Fruit fly (Drosophila melanogaster) whole organism, prepupa: ENCODE data around the gene CG4101.

Experiments
- Blimp-1 ChIP-seq: fragments of 200-800 bp; sonication (Bioruptor generic); optimal IDR thresholded peaks from 3 replicates; lab custom pipeline; 2017; ENCODE audit warnings: missing biosample characterization, missing genetic modification characterization, mild to moderate bottlenecking, moderate library complexity, missing genetic modification reagents
- CG10631 ChIP-seq: fragments of 200-800 bp; sonication (Bioruptor generic); optimal IDR thresholded peaks from 2 replicates; lab custom pipeline; 2016; ENCODE audit warnings: missing biosample characterization, missing genetic modification characterization
- CG10669 ChIP-seq: fragments of 200-800 bp; sonication (Bioruptor generic); optimal IDR thresholded peaks from 3 replicates; lab custom pipeline; 2018; ENCODE audit warnings: missing biosample characterization, mild to moderate bottlenecking, missing genetic modification characterization, moderate library complexity
- CG11762 ChIP-seq: fragments of 200-800 bp; sonication (Bioruptor generic); optimal IDR thresholded peaks from 3 replicates; lab custom pipeline; 2016; ENCODE audit warnings: missing biosample characterization, missing genetic modification characterization; ENCODE audit not compliant: insufficient read depth
- CG11902 ChIP-seq: fragments of 200-800 bp; sonication (Bioruptor generic); optimal IDR thresholded peaks from 3 replicates; lab custom pipeline; 2016; ENCODE audit warnings: missing biosample characterization, missing genetic modification characterization
- CG1621 ChIP-seq: fragments of 200-800 bp; sonication (Bioruptor generic); optimal IDR thresholded peaks from 3 replicates; lab custom pipeline; 2018; ENCODE audit warnings: missing biosample characterization, mild to moderate bottlenecking, missing genetic modification characterization
- CG16779 ChIP-seq: fragments of 200-800 bp; sonication (Bioruptor generic); optimal IDR thresholded peaks from 3 replicates; lab custom pipeline; 2017; ENCODE audit warnings: missing biosample characterization, mild to moderate bottlenecking, missing genetic modification characterization
- CG3032 ChIP-seq: fragments of 200-800 bp; optimal IDR thresholded peaks from 2 replicates; lab custom pipeline; 2019; ENCODE audit warnings: missing biosample characterization, mild to moderate bottlenecking, missing genetic modification characterization, moderate library complexity
- CG31627 ChIP-seq: fragments of 200-800 bp; sonication (Bioruptor generic); optimal IDR thresholded peaks from 3 replicates; lab custom pipeline; 2016; ENCODE audit warnings: missing biosample characterization, missing genetic modification characterization
- CG32006 ChIP-seq: fragments of 200-800 bp; sonication (Bioruptor generic); optimal IDR thresholded peaks from 3 replicates; lab custom pipeline; 2017; ENCODE audit warnings: missing biosample characterization, mild to moderate bottlenecking, missing genetic modification characterization
- CG34406 ChIP-seq: fragments of 200-800 bp; sonication (Bioruptor generic); optimal IDR thresholded peaks from 3 replicates; lab custom pipeline; 2016; ENCODE audit warnings: missing biosample characterization, missing genetic modification characterization
- CG3919 ChIP-seq: fragments of 200-800 bp; sonication (Bioruptor generic); optimal IDR thresholded peaks from 3 replicates; lab custom pipeline; 2016; ENCODE audit warnings: missing biosample characterization, missing genetic modification characterization
- CG6163 ChIP-seq: fragments of 200-800 bp; sonication (Bioruptor generic); IDR thresholded peaks from 3 replicates; pipeline ENCODE4 v1.3.6; 2022; ENCODE audit warnings: missing biosample characterization, missing genetic modification characterization
- CG6276 ChIP-seq: fragments of 200-800 bp; sonication (Bioruptor generic); optimal IDR thresholded peaks from 2 replicates; lab custom pipeline; 2017; ENCODE audit warnings: missing biosample characterization, mild to moderate bottlenecking, missing genetic modification characterization
- CG6808 ChIP-seq: fragments of 200-800 bp; sonication (Bioruptor generic); optimal IDR thresholded peaks from 3 replicates; lab custom pipeline; 2017; ENCODE audit warnings: missing biosample characterization, missing genetic modification characterization, mild to moderate bottlenecking, moderate library complexity, missing genetic modification reagents
- CG6854 ChIP-seq: fragments of 200-800 bp; sonication (Bioruptor generic); optimal IDR thresholded peaks from 2 replicates; lab custom pipeline; 2017; ENCODE audit warnings: missing biosample characterization, mild to moderate bottlenecking, missing genetic modification characterization
- CG8119 ChIP-seq: fragments of 200-800 bp; sonication (Bioruptor generic); IDR thresholded peaks from 3 replicates; pipeline ENCODE4 v1.3.6; 2022; ENCODE audit warnings: missing biosample characterization, missing genetic modification characterization
- CG9139 ChIP-seq: fragments of 200-800 bp; sonication (Bioruptor generic); optimal IDR thresholded peaks from 3 replicates; lab custom pipeline; 2017; ENCODE audit warnings: missing biosample characterization, mild to moderate bottlenecking, missing genetic modification characterization
- Eip75B ChIP-seq: fragments of 200-800 bp; sonication (Bioruptor generic); optimal IDR thresholded peaks from 3 replicates; lab custom pipeline; 2016; ENCODE audit warnings: missing biosample characterization, missing genetic modification characterization
- Eip78C ChIP-seq: fragments of 200-800 bp; sonication (Bioruptor generic); peaks from one replicate; lab custom pipeline; 2016; ENCODE audit warnings: missing biosample characterization, missing genetic modification characterization
- Eip93F ChIP-seq: fragments of 200-800 bp; sonication (Bioruptor generic); optimal IDR thresholded peaks from 2 replicates; lab custom pipeline; 2016; ENCODE audit warnings: missing biosample characterization, mild to moderate bottlenecking, missing genetic modification characterization
- Ets21C ChIP-seq: fragments of 200-800 bp; sonication (Bioruptor generic); optimal IDR thresholded peaks from 3 replicates; lab custom pipeline; 2016; ENCODE audit warnings: missing biosample characterization, missing genetic modification characterization
- Ets96B ChIP-seq: fragments of 200-800 bp; optimal IDR thresholded peaks from 2 replicates; lab custom pipeline; 2019; ENCODE audit warnings: missing biosample characterization, mild to moderate bottlenecking, missing genetic modification characterization, moderate library complexity
- Hr38 ChIP-seq: sonication (Bioruptor generic); optimal IDR thresholded peaks from 2 replicates; lab custom pipeline; 2016; ENCODE audit warnings: missing biosample characterization, missing genetic modification characterization
- Hr39 ChIP-seq: fragments of 200-800 bp; sonication (Bioruptor generic); optimal IDR thresholded peaks from 2 replicates; lab custom pipeline; 2016; ENCODE audit warnings: missing biosample characterization, missing genetic modification characterization
- Hr4 ChIP-seq: fragments of 200-800 bp; sonication (Bioruptor generic); optimal IDR thresholded peaks from 3 replicates; lab custom pipeline; 2016; ENCODE audit warnings: missing biosample characterization, missing genetic modification characterization
- Lpt ChIP-seq: fragments of 200-800 bp; sonication (Bioruptor generic); optimal IDR thresholded peaks from 3 replicates; lab custom pipeline; 2016; ENCODE audit warnings: missing biosample characterization, missing genetic modification characterization
- Met ChIP-seq: fragments of 200-800 bp; sonication (Bioruptor generic); optimal IDR thresholded peaks from 3 replicates; lab custom pipeline; 2016; ENCODE audit warnings: missing biosample characterization, missing genetic modification characterization
- OdsH ChIP-seq: fragments of 200-800 bp; sonication (Bioruptor generic); optimal IDR thresholded peaks from 3 replicates; lab custom pipeline; 2016; ENCODE audit warnings: missing biosample characterization, missing genetic modification characterization
- Smox ChIP-seq: fragments of 200-800 bp; sonication (Bioruptor generic); optimal IDR thresholded peaks from 3 replicates; lab custom pipeline; 2016; ENCODE audit warnings: missing biosample characterization, missing genetic modification characterization
- Sox14 ChIP-seq: fragments of 200-800 bp; sonication (Bioruptor generic); optimal IDR thresholded peaks from 3 replicates; lab custom pipeline; 2016; ENCODE audit warnings: missing biosample characterization, missing genetic modification characterization
- Sox15 ChIP-seq: fragments of 200-800 bp; sonication (Bioruptor generic); optimal IDR thresholded peaks from 3 replicates; lab custom pipeline; 2016; ENCODE audit warnings: missing biosample characterization, missing genetic modification characterization
- achi ChIP-seq: fragments of 200-800 bp; sonication (Bioruptor generic); optimal IDR thresholded peaks from 3 replicates; lab custom pipeline; 2016; ENCODE audit warnings: missing biosample characterization, missing genetic modification characterization
- acj6 ChIP-seq: fragments of 200-800 bp; sonication (Bioruptor generic); optimal IDR thresholded peaks from 3 replicates; lab custom pipeline; 2016; ENCODE audit warnings: missing biosample characterization, missing genetic modification characterization
- cyc ChIP-seq: fragments of 200-800 bp; sonication (Bioruptor generic); optimal IDR thresholded peaks from 3 replicates; lab custom pipeline; 2016; ENCODE audit warnings: missing biosample characterization, missing genetic modification characterization
- dsx ChIP-seq: fragments of 200-800 bp; optimal IDR thresholded peaks from 3 replicates; lab custom pipeline; 2019; ENCODE audit warnings: missing biosample characterization, mild to moderate bottlenecking, missing genetic modification characterization, moderate library complexity; ENCODE audit not compliant: poor library complexity, severe bottlenecking
- eg ChIP-seq: fragments of 200-800 bp; sonication (Bioruptor generic); IDR thresholded peaks from 3 replicates; pipeline ENCODE4 v1.3.6; 2022; ENCODE audit warnings: missing biosample characterization, missing genetic modification characterization
- esn ChIP-seq: fragments of 200-800 bp; sonication (Bioruptor generic); optimal IDR thresholded peaks from 2 replicates; lab custom pipeline; 2016; ENCODE audit warnings: missing biosample characterization, mild to moderate bottlenecking, missing genetic modification characterization, moderate library complexity
- lz ChIP-seq: fragments of 200-800 bp; sonication (Bioruptor generic); optimal IDR thresholded peaks from 3 replicates; lab custom pipeline; 2016; ENCODE audit warnings: missing biosample characterization, missing genetic modification characterization
- net ChIP-seq: fragments of 200-800 bp; sonication (Bioruptor generic); optimal IDR thresholded peaks from 3 replicates; lab custom pipeline; 2016; ENCODE audit warnings: missing biosample characterization, missing genetic modification characterization
- pdm3 ChIP-seq: fragments of 200-800 bp; sonication (Bioruptor generic); optimal IDR thresholded peaks from 3 replicates; lab custom pipeline; 2016; ENCODE audit warnings: missing biosample characterization, missing genetic modification characterization
- salr ChIP-seq, 2 experiments: fragments of 200-800 bp; sonication (Bioruptor generic); optimal IDR thresholded peaks; 3 replicates each; lab custom pipeline; 2016 to 2018; ENCODE audit warnings: missing biosample characterization in 2 of 2, missing genetic modification characterization in 2 of 2, mild to moderate bottlenecking in 1 of 2
- ss ChIP-seq, 2 experiments: fragments of 200-800 bp; sonication (Bioruptor generic); optimal IDR thresholded peaks; 2 replicates in 1 of 2; 3 replicates in 1 of 2; lab custom pipeline; 2017 to 2018; ENCODE audit warnings: mild to moderate bottlenecking in 2 of 2, missing biosample characterization in 2 of 2, missing genetic modification characterization in 2 of 2, moderate library complexity in 1 of 2
- svp ChIP-seq: fragments of 200-800 bp; sonication (Bioruptor generic); peaks from one replicate; lab custom pipeline; 2016; ENCODE audit warnings: missing biosample characterization, missing genetic modification characterization
- topi ChIP-seq: fragments of 200-800 bp; sonication (Bioruptor generic); optimal IDR thresholded peaks from 3 replicates; lab custom pipeline; 2016; ENCODE audit warnings: missing biosample characterization, missing genetic modification characterization
- vri ChIP-seq: fragments of 200-800 bp; sonication (Bioruptor generic); optimal IDR thresholded peaks from 3 replicates; lab custom pipeline; 2016; ENCODE audit warnings: missing biosample characterization, mild to moderate bottlenecking, missing genetic modification characterization

Gene CG4101

DNA sequence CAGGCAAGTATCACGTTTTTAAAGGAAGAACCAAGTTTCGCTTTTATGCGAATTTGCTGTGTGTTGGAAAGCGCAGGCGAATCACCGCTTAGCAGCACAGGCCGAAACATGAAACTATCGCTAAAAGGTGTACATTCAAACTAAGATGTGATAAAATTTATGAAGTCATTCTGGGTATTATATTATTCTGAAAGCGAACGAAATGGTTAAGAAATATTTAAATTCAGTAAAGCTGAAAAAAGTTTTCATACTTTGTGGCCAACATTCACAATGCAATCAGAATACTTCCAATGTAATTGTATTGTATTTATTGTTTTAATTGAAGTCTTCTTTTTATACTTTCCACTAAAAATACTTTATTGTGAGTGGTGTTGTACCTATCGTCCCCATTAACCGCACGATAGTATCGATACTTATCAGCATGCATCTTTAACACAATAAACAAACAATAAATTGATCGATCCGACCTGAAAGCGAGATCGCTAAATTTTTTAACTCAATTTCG, 31.0 kb upstream of the CG4101 start, which contains the start of gene Smn (continued):
- TF ChIP-seq Met (GFP tag; lab: Kevin White, UChicago) (peak; percentile 69), CG6808 (GFP tag; lab: Kevin White, UChicago) (peak; percentile 2), ss (GFP tag; optimal IDR thresholded peaks at IDR 0.05; lab: Kevin White, UChicago) (no peak), Sox15 (peak; percentile 33), pdm3 (GFP tag; lab: Kevin White, UChicago) (peak; percentile 72), CG10631 (peak; percentile 62), topi (peak; percentile 64), CG16779 (tag; lab: Kevin White, UChicago) (no peak), CG8119 (GFP tag; lab: Robert Waterston, UW) (no peak; the same call in 1 of the 3 replicates), CG10669 (GFP tag; lab: Kevin White, UChicago) (no peak), Hr4 (GFP tag; lab: Kevin White, UChicago) (peak; percentile 60), Lpt (GFP tag; lab: Kevin White, UChicago) (peak; percentile 38), Eip75B (GFP tag; lab: Kevin White, UChicago) (peak; percentile 69), Ets96B (peak; percentile 40), achi (GFP tag; lab: Kevin White, UChicago) (peak; percentile 57), CG32006 (GFP tag; lab: Kevin White, UChicago) (no peak), cyc (GFP tag; lab: Kevin White, UChicago) (peak; percentile 71), svp (GFP tag; lab: Kevin White, UChicago) (no peak), lz (GFP tag; lab: Kevin White, UChicago) (peak; percentile 67), CG34406 (GFP tag; lab: Kevin White, UChicago) (peak; percentile 51), CG11902 (peak; percentile 41), CG6163 (no peak), Eip78C (peak; percentile 87), Ets21C (GFP tag; lab: Kevin White, UChicago) (peak; percentile 68), CG6276 (GFP tag; lab: Kevin White, UChicago) (no peak)

DNA sequence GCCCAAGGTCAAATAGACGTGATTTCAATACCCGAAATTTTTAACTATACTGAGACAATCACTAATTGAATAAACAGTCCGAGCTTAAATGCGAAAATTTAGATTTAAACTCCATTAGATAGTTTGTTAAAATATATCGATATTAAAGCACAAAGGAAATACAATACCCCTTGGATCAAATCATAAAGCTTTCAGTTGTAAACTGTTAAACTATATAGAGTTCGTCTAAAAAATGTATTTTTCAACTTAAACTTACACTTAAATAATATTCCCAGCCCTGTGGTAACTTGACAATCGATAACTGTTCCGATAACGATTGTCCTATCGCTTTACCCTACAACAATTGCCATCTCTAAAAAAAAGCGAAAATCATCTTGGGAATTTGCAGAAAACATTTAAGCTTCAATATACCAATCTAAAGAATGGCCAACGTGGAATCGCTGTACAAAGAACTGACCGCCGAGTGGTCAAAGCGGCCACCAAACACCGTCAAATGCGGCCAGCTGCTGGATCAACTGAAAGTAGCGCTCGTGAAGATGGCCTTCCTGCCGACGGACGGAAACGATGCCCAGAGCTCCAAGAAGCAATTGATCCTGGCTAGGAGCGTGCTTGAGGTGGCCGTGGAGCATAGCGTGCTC, 29.5 kb upstream of the CG4101 start, which contains the start of gene Rpn12:
Rpn12 (plus strand) TSS at position 351 of the 638 bp plus-strand sequence.
- no peak for TF ChIP-seq CG11762 (GFP tag; lab: Kevin White, UChicago)
- TF ChIP-seq CG6163: no peak
- no peak for TF ChIP-seq achi (GFP tag; lab: Kevin White, UChicago)
- TF ChIP-seq Hr4 (GFP tag; lab: Kevin White, UChicago): peak; percentile 38
- TF ChIP-seq Lpt (GFP tag; lab: Kevin White, UChicago): no peak
- TF ChIP-seq CG31627 (GFP tag; lab: Kevin White, UChicago): peak; percentile 33
- no peak for TF ChIP-seq CG3919
- TF ChIP-seq Ets96B: peak; percentile 17
- no peak for TF ChIP-seq net (GFP tag; lab: Kevin White, UChicago)
- TF ChIP-seq Eip93F (GFP tag; lab: Kevin White, UChicago): no peak
- TF ChIP-seq Eip78C: peak; percentile 80
- TF ChIP-seq CG10631: peak; percentile 41
- no peak for TF ChIP-seq Blimp-1 (GFP tag; lab: Kevin White, UChicago)
- no peak for TF ChIP-seq Hr38
- no peak for TF ChIP-seq Smox (GFP tag; lab: Kevin White, UChicago)
- no peak for TF ChIP-seq CG1621 (tag; lab: Kevin White, UChicago)
- no peak for TF ChIP-seq CG9139 (GFP tag; lab: Kevin White, UChicago)
- no peak for TF ChIP-seq vri (GFP tag; lab: Kevin White, UChicago)
- TF ChIP-seq Hr39 (GFP tag; lab: Kevin White, UChicago): peak; percentile 45
- peak; percentile 47 for TF ChIP-seq esn (GFP tag; lab: Kevin White, UChicago)
- TF ChIP-seq Sox15: no peak
- peak; percentile 42 for TF ChIP-seq cyc (GFP tag; lab: Kevin White, UChicago)
- TF ChIP-seq salr (GFP tag; optimal IDR thresholded peaks at IDR 0.05; lab: Kevin White, UChicago): no peak
- no peak for TF ChIP-seq CG6854
- TF ChIP-seq CG10669 (GFP tag; lab: Kevin White, UChicago): no peak
- TF ChIP-seq dsx: peak; percentile 3
- peak; percentile 38 for TF ChIP-seq CG3032 (tag; lab: Kevin White, UChicago)
- TF ChIP-seq topi: peak; percentile 25
- peak; percentile 37 for TF ChIP-seq Eip75B (GFP tag; lab: Kevin White, UChicago)
- TF ChIP-seq Met (GFP tag; lab: Kevin White, UChicago): peak; percentile 38
- TF ChIP-seq OdsH (GFP tag; lab: Kevin White, UChicago): peak; percentile 23
- TF ChIP-seq lz (GFP tag; lab: Kevin White, UChicago): peak; percentile 53
- no peak for TF ChIP-seq eg (GFP tag; lab: Robert Waterston, UW)
- TF ChIP-seq Ets21C (GFP tag; lab: Kevin White, UChicago): no peak
- no peak for TF ChIP-seq CG6276 (GFP tag; lab: Kevin White, UChicago)
- TF ChIP-seq Sox14 (GFP tag; lab: Kevin White, UChicago): peak; percentile 45
- TF ChIP-seq acj6 (GFP tag; lab: Kevin White, UChicago): peak; percentile 8
- peak; percentile 20 for TF ChIP-seq CG32006 (GFP tag; lab: Kevin White, UChicago)
